Fruit fly (Drosophila melanogaster) Kc167 (cell line): ENCODE measurements around the gene CG6230.

Experiments
- Myc ChIP-seq: fragments of >200 bp; optimal IDR thresholded peaks from 2 replicates; lab custom pipeline; 2017; ENCODE audit warnings: missing external identifiers
- Sin3A ChIP-seq: fragments of >200 bp; optimal IDR thresholded peaks from 2 replicates; lab custom pipeline; 2018; ENCODE audit warnings: missing external identifiers
- h ChIP-seq: fragments of >200 bp; optimal IDR thresholded peaks from 3 replicates; lab custom pipeline; 2018; ENCODE audit warnings: missing external identifiers
- insv ChIP-seq: fragments of >200 bp; optimal IDR thresholded peaks from 3 replicates; lab custom pipeline; 2018; ENCODE audit warnings: missing external identifiers
- psq ChIP-seq: fragments of >200 bp; optimal IDR thresholded peaks from 2 replicates; lab custom pipeline; 2017; ENCODE audit warnings: missing external identifiers
- ttk ChIP-seq: sonication (Bioruptor generic); optimal IDR thresholded peaks from 2 replicates; lab custom pipeline; 2017; ENCODE audit warnings: missing external identifiers

CG6230 gene

dm6 chr2L:11119966-11120517 lies at the start of gene CG6230:
CG6230 (minus strand) TSS chr2L:11120319.
- TF ChIP-seq Sin3A (lab: Kevin White, UChicago) (no peak), insv (lab: Kevin White, UChicago) (no peak), h (no peak), psq (lab: Kevin White, UChicago) (no peak), ttk (lab: Kevin White, UChicago) (no peak), Myc (lab: Kevin White, UChicago) (no peak)

dm6 chr2L:11169904-11170303 lies 49.8 kb upstream of the CG6230 start:
- TF ChIP-seq ttk (lab: Kevin White, UChicago): no peak
- TF ChIP-seq h: no peak
- TF ChIP-seq Myc (lab: Kevin White, UChicago): no peak
- no peak for TF ChIP-seq Sin3A (lab: Kevin White, UChicago)
- no peak for TF ChIP-seq psq (lab: Kevin White, UChicago)
- TF ChIP-seq insv (lab: Kevin White, UChicago): no peak

- no peak for TF ChIP-seq Sin3A (lab: Kevin White, UChicago)
- TF ChIP-seq insv (lab: Kevin White, UChicago): no peak
- TF ChIP-seq Myc (lab: Kevin White, UChicago): no peak
- TF ChIP-seq h: no peak
- TF ChIP-seq psq (lab: Kevin White, UChicago): no peak
These were observed 48.8 kb upstream of the CG6230 start for dm6 chr2L:11168684-11169549.

DNA sequence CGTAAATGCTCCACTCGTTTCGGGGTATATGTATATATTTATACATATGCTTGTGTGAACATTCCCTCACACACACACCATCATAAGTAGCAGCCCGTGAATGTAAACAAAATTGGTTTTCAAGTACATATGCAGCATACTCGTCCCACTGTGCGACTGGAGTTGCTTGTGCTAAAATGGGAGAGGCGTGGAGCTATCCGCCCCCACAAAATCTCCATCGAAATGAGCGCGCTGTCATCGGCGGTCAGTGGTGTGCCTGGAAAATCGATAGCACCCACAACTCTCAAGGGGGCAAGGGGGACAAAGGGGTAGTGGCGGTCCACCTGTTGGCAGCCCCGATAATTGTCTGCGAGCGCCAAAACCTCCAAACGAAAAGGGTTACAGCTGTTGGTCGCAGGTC lies 47.9 kb upstream of the CG6230 start:
- no peak for TF ChIP-seq psq (lab: Kevin White, UChicago)

DNA sequence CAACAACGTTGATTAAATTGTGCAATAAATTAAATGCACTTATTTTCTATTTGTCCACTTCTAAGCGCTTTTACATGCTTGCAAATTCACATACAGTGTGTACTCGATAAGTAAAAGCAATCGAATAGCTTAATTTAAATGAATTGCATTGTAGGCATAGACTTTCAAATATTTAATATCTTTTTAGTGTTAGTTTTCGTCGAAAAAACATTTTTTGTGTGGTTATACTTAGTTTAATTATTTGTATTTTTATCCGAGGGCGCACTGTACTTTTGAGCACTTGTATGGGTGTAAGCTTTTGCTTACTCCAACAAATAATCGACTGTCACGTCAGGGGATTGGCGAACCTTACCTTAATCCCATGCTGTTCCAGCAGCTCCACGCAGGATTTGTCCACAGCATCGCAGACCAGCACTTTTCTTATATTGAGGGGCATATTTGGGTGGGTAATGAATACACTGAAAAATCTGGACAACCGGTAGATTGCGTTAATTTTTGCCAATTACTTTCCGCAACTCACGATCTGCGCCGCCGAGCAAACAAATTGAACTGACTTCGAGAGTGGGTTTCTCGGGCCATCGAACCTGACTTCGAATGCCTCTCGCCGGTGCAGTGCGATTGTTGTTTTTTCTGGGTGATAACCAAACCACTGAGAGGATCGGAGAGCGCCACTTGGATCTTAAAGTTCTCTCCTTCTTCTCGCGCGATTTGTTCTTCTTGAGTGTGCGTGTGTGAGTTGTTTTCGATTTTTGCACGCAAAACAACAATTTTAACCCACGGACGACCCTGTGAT lies 35.2 kb upstream of the CG6230 start, which contains the start of gene CG6287:
TSS of gene CG6287 (minus strand) at position 556 of the 793 bp plus-strand sequence.
- TF ChIP-seq Sin3A (lab: Kevin White, UChicago) (no peak), Myc (lab: Kevin White, UChicago) (no peak), psq (lab: Kevin White, UChicago) (no peak), insv (lab: Kevin White, UChicago) (no peak), ttk (lab: Kevin White, UChicago) (no peak), h (no peak)

DNA sequence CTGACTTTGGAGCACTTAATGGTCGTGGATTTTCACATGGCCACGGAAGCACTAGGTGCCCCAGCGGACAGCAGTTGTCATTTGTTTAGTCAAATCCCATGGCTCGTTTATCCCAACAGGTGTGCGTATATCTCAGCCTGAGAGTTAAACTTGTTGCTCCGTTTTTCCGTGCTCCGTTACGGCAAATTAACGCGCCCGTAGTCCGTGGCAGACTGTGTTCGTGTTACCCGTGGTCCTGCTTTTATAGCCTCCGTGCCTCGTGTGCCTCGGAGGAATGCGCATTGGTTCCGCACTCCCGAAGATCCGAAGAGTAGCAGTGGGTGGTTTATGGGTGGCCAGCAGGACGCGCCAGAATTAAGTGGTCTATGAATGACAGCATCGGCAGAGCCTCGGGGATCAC lies 28.9 kb upstream of the CG6230 start, which contains the start of gene Gyc32E:
TSS of gene Gyc32E (minus strand) at position 133 of the 400 bp plus-strand sequence.
- TF ChIP-seq Myc (lab: Kevin White, UChicago) (no peak), Sin3A (lab: Kevin White, UChicago) (no peak), insv (lab: Kevin White, UChicago) (no peak), psq (lab: Kevin White, UChicago) (no peak), h (no peak), ttk (lab: Kevin White, UChicago) (no peak)

dm6 chr2L:11145317-11145716 lies 25.2 kb upstream of the CG6230 start, which contains the start of gene CG31867:
CG31867 (minus strand) TSS chr2L:11145417.
- TF ChIP-seq h (no peak), Sin3A (lab: Kevin White, UChicago) (no peak), insv (lab: Kevin White, UChicago) (no peak), Myc (lab: Kevin White, UChicago) (no peak), psq (lab: Kevin White, UChicago) (no peak), ttk (lab: Kevin White, UChicago) (no peak)

dm6 chr2L:11136093-11136492 lies 16.0 kb upstream of the CG6230 start, which contains the start of gene hgo:
hgo (plus strand) TSS chr2L:11136393.
- TF ChIP-seq h: no peak
- no peak for TF ChIP-seq psq (lab: Kevin White, UChicago)
- TF ChIP-seq ttk (lab: Kevin White, UChicago): no peak
- TF ChIP-seq insv (lab: Kevin White, UChicago): no peak
- TF ChIP-seq Sin3A (lab: Kevin White, UChicago): no peak
- no peak for TF ChIP-seq Myc (lab: Kevin White, UChicago)

DNA sequence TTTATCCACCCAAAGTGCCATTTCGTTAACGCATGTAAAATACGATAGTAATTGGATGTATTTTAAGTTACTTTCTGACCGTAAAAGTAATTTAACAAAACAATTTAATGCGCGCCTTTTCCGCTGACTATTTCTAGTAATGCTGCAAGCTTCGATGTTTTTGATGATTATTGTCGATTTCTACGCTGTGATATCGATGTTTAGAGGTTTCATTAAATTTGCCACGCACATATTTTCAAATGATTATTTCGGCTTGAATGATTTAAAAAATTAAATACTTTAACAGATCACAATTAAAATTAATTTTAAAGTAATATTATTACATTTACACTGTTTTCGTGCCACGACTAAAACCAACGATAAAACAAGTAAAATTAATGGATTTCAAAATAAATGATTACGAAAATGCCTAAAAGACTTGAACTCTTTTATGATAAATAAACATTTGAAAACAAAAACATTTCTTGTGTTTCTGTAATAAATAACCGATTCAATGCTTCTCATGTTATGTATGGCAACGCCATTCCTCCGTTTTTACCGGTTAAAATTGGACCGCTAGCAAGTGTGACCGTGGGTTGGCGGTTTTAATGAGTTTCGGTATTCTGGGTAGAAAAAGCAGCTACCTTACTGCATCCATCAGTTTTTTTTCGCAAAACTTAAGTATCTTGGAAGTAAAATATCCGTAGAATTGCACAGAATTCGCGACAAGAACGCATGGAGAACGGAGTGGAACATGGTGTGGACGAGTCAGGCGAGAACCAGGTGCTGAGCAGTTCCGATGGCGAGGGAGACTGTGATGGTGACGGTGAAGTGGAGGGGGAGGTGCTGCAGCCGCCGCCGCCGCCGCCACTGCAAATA lies 10.3 kb upstream of the CG6230 start, which contains the start of the genes RfC38 and CG4751:
TSS of gene RfC38 (minus strand) at position 495 of the 858 bp plus-strand sequence.
TSS of gene CG4751 (plus strand) at position 587 of the 858 bp plus-strand sequence.
- TF ChIP-seq psq (lab: Kevin White, UChicago) (no peak), h (no peak), Sin3A (lab: Kevin White, UChicago) (no peak), insv (lab: Kevin White, UChicago) (no peak), Myc (lab: Kevin White, UChicago) (no peak), ttk (lab: Kevin White, UChicago) (no peak)

dm6 chr2L:11123499-11123898 lies 3.4 kb upstream of the CG6230 start, which contains the start of the genes Csl4 and Nup160:
Csl4 (minus strand) TSS chr2L:11123567.
Nup160 (plus strand) TSS chr2L:11123777.
- TF ChIP-seq h: no peak
- TF ChIP-seq ttk (lab: Kevin White, UChicago): no peak
- TF ChIP-seq psq (lab: Kevin White, UChicago): no peak
- no peak for TF ChIP-seq Myc (lab: Kevin White, UChicago)
- no peak for TF ChIP-seq Sin3A (lab: Kevin White, UChicago)
- no peak for TF ChIP-seq insv (lab: Kevin White, UChicago)
